Fruit fly (Drosophila melanogaster) whole organism, embryonic: ENCODE results near the gene IKKbeta.

Experiments
- B-H2 ChIP-seq: fragments of 200-800 bp; sonication (Bioruptor generic); optimal IDR thresholded peaks from 2 replicates; lab custom pipeline; 2018; ENCODE audit warnings: missing biosample characterization, mild to moderate bottlenecking, missing genetic modification characterization
- CG11504 ChIP-seq: fragments of 200-800 bp; sonication (Bioruptor generic); optimal IDR thresholded peaks from 3 replicates; lab custom pipeline; 2019; ENCODE audit warnings: missing biosample characterization, mild to moderate bottlenecking, missing genetic modification characterization, moderate library complexity
- CG1529 ChIP-seq: fragments of 200-800 bp; sonication (Bioruptor generic); optimal IDR thresholded peaks from 3 replicates; lab custom pipeline; 2018; ENCODE audit warnings: missing biosample characterization, missing genetic modification characterization
- CG17912 ChIP-seq: fragments of 200-800 bp; sonication (Bioruptor generic); optimal IDR thresholded peaks from 2 replicates; lab custom pipeline; 2018; ENCODE audit warnings: missing biosample characterization, mild to moderate bottlenecking, missing genetic modification characterization
- CG32767 ChIP-seq: fragments of 200-800 bp; sonication (Bioruptor generic); IDR thresholded peaks from 2 replicates; pipeline ENCODE4 v1.3.6; 2022; ENCODE audit warnings: missing biosample characterization, missing genetic modification characterization
- CG3995 ChIP-seq: fragments of 200-800 bp; sonication (Bioruptor generic); optimal IDR thresholded peaks from 3 replicates; lab custom pipeline; 2016; ENCODE audit warnings: missing biosample characterization, missing genetic modification characterization
- CG7372 ChIP-seq: fragments of 200-800 bp; sonication (Bioruptor generic); IDR thresholded peaks from 2 replicates; pipeline ENCODE4 v1.3.6; 2022; ENCODE audit warnings: missing biosample characterization, missing genetic modification characterization
- Dll ChIP-seq: fragments of 200-800 bp; sonication (Bioruptor generic); IDR thresholded peaks from 4 replicates; pipeline ENCODE4 v1.3.6; 2022; ENCODE audit warnings: missing biosample characterization, missing genetic modification characterization; ENCODE audit not compliant: partially characterized antibody
- NfI ChIP-seq: fragments of 200-800 bp; sonication (Bioruptor generic); optimal IDR thresholded peaks from 3 replicates; lab custom pipeline; 2018; ENCODE audit warnings: missing biosample characterization, mild to moderate bottlenecking, missing genetic modification characterization, moderate library complexity
- Ravus ChIP-seq: fragments of 200-800 bp; sonication (Bioruptor generic); IDR thresholded peaks from 2 replicates; pipeline ENCODE4 v1.3.6; 2022; ENCODE audit warnings: missing biosample characterization, missing genetic modification characterization
- knrl ChIP-seq: fragments of 200-800 bp; sonication (Bioruptor generic); IDR thresholded peaks from 3 replicates; pipeline ENCODE4 v1.3.6; 2022; ENCODE audit warnings: missing biosample characterization, missing genetic modification characterization; ENCODE audit not compliant: partially characterized antibody
- org-1 ChIP-seq: fragments of 200-800 bp; sonication (Bioruptor generic); optimal IDR thresholded peaks from 2 replicates; lab custom pipeline; 2017; ENCODE audit warnings: missing biosample characterization, missing genetic modification characterization
- psq ChIP-seq: fragments of 200-800 bp; sonication (Bioruptor generic); optimal IDR thresholded peaks from 2 replicates; lab custom pipeline; 2017; ENCODE audit warnings: missing biosample characterization, missing genetic modification characterization

DNA sequence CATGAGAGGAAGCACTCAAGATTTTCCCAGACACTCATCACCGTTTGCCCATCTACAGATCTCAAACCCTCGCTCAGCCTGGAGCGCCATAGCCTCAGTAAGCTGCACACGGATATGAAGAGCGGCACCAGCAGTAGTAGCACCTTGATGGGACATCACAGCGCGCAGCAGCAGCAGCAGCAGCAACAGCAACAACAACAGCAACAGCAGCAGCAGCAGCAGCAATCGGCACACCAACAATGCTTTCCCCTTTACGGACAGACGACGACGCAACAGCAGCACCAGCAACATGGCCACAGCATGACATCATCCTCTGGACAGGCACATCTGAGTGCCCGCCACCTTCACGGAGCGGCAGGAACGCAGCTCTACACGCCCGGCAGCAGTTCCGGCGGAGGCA, 9.7 kb downstream of the IKKbeta start:
- no peak for TF ChIP-seq NfI (GFP tag; lab: Kevin White, UChicago)
- TF ChIP-seq CG3995 (GFP tag; lab: Kevin White, UChicago), result no peak
- TF ChIP-seq CG1529, result no peak
- no peak for TF ChIP-seq CG7372
- no peak for TF ChIP-seq CG11504 (tag; lab: Kevin White, UChicago)
- no peak for TF ChIP-seq CG17912 (GFP tag; lab: Kevin White, UChicago)
- no peak for TF ChIP-seq Ravus (GFP tag; lab: Robert Waterston, UW)
- TF ChIP-seq psq, result no peak
- no peak for TF ChIP-seq CG32767 (GFP tag; lab: Robert Waterston, UW)
- no peak for TF ChIP-seq B-H2 (GFP tag; lab: Kevin White, UChicago)
- TF ChIP-seq Dll (GFP tag; lab: Robert Waterston, UW), result no peak
- no peak for TF ChIP-seq knrl (GFP tag; lab: Robert Waterston, UW)
- no peak for TF ChIP-seq org-1 (GFP tag; lab: Kevin White, UChicago)
